Worm (Caenorhabditis elegans) whole organism, midembryonic: ENCODE results near the gene T04A6.2.
A peak's percentile ranks its signal among the peaks of the same experiment; 100 is the strongest.

ENCODE experiments used
- T22C8.4 ChIP-seq: fragments of 200-800 bp; sonication (Bioruptor generic); IDR thresholded peaks from 2 replicates; pipeline ENCODE4 v1.3.6; 2022; ENCODE audit warnings: missing genetic modification characterization, missing compliant biosample characterization
- flt-1 ChIP-seq: fragments of 200-800 bp; sonication (Bioruptor generic); IDR thresholded peaks from 2 replicates; pipeline ENCODE4 v1.3.6; 2022; ENCODE audit warnings: missing genetic modification characterization, missing compliant biosample characterization
- med-1 ChIP-seq: sonication (generic microtip); optimal IDR thresholded peaks from 2 replicates; lab custom pipeline; 2017; ENCODE audit warnings: missing genetic modification characterization, mild to moderate bottlenecking, missing compliant biosample characterization, antibody characterized with exemption, missing genetic modification reagents; ENCODE audit not compliant: insufficient read depth
- ref-1 ChIP-seq: fragments of 200-800 bp; sonication (Bioruptor generic); conservative IDR thresholded peaks from 2 replicates; pipeline ENCODE4 v1.3.6; 2022; ENCODE audit warnings: missing genetic modification reagents, missing genetic modification characterization, missing compliant biosample characterization
- ztf-23 ChIP-seq: fragments of 200-800 bp; sonication (Bioruptor generic); IDR thresholded peaks from 2 replicates; pipeline ENCODE4 v1.3.6; 2022; ENCODE audit warnings: missing genetic modification reagents, missing genetic modification characterization, missing compliant biosample characterization
- ztf-29 ChIP-seq: fragments of 200-800 bp; sonication (Bioruptor generic); IDR thresholded peaks from 2 replicates; pipeline ENCODE4 v1.3.6; 2022; ENCODE audit warnings: missing genetic modification reagents, missing genetic modification characterization, missing compliant biosample characterization

ce11 chrIII:7655498-7655897 lies 40.9 kb downstream of the T04A6.2 start:
- TF ChIP-seq ztf-23 (GFP tag; lab: Robert Waterston, UW) (no peak), T22C8.4 (GFP tag; lab: Robert Waterston, UW) (no peak), ref-1 (GFP tag; lab: Robert Waterston, UW) (no peak), med-1 (GFP tag; lab: Kevin White, UChicago) (no peak), flt-1 (GFP tag; lab: Robert Waterston, UW) (peak; percentile 50; the same call in 1 of the 2 replicates), ztf-29 (GFP tag; lab: Robert Waterston, UW) (no peak)
